Worm (Caenorhabditis elegans): ENCODE data around the gene T05E12.9.

T05E12.9 gene

ce11 chrV:17089342-17089741 is 6.7 kb upstream of the T05E12.9 start, which contains the start of gene T05E12.6:
Gene T05E12.6 (minus strand): TSS chrV:17089442.
- TF ChIP-seq php-3 (GFP tag; IDR thresholded peaks at IDR 0.05), result peak; percentile 32; the same call in 1 of the 2 replicates
- no peak for TF ChIP-seq skn-1 (tag; optimal IDR thresholded peaks at IDR 0.05)

ce11 chrV:17079795-17080194 is 2.8 kb downstream of the T05E12.9 start, which contains the start of gene srw-20:
Gene srw-20 (minus strand): TSS chrV:17079895.
- no peak for TF ChIP-seq lim-7 (GFP tag; IDR thresholded peaks at IDR 0.05)
- TF ChIP-seq zfp-2 (tag; optimal IDR thresholded peaks at IDR 0.05), result no peak

DNA sequence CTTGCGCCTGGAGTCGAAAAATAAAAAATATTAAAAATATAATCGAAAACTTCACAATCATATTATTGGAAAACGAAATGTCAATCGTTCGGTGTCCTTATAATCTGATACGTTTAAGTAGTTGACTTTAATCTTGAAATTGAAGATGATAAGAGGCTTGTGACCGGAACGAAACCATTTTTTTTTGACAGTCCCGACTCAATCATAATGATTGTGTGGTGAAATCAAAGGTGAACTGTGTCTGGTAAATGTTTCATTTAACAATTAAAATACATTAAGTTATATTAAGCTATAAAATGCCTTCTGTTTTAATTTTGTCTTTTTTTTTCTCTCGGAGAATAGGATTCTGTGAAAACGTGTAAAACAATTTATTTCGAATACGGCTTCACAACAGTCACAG is 4.7 kb downstream of the T05E12.9 start, which contains the start of gene T05E12.3:
Gene T05E12.3 (minus strand): TSS at position 101 of the 400 bp plus-strand sequence.
- TF ChIP-seq ces-1 (GFP tag; optimal IDR thresholded peaks at IDR 0.05) (no peak), dmd-6 (GFP tag; IDR thresholded peaks at IDR 0.05) (peak; percentile 58)

DNA sequence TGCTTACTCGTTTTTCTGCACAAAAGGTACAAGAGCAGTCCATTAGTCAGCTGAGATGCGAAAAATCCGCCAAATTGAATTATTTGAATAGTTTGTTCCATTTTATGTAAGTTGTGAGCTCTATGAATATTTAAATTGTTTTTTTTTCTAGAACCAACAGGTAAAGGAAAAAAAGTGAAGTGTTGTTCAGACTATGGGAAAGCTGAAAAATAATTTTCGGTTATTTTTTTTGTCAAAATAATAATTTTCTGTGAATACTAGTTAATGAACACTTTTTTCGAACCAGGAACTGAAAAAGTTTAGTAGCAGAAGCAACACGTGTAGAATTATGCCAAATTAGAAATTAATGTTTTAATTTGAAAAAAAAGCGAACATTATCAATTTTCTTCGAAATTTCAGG is 6.7 kb downstream of the T05E12.9 start, which contains the start of gene str-125:
Gene str-125 (minus strand): TSS at position 101 of the 400 bp plus-strand sequence.
- no peak for TF ChIP-seq jun-1 (tag; optimal IDR thresholded peaks at IDR 0.05)
- TF ChIP-seq dmd-8 (GFP tag; IDR thresholded peaks at IDR 0.05), result no peak
- TF ChIP-seq ZK337.2 (GFP tag; IDR thresholded peaks at IDR 0.05), result no peak
- no peak for TF ChIP-seq lsy-2 (tag; optimal IDR thresholded peaks at IDR 0.05)
- TF ChIP-seq nhr-41 (GFP tag; IDR thresholded peaks at IDR 0.05), result no peak
- TF ChIP-seq egl-27 (tag; optimal IDR thresholded peaks at IDR 0.05), result no peak
- TF ChIP-seq daf-8 (GFP tag; IDR thresholded peaks at IDR 0.05), result no peak
- TF ChIP-seq F10B5.3 (tag; optimal IDR thresholded peaks at IDR 0.05), result no peak
- no peak for TF ChIP-seq Y48G9A.11 (GFP tag; IDR thresholded peaks at IDR 0.05)
- TF ChIP-seq egl-43 (GFP tag; IDR thresholded peaks at IDR 0.05), result no peak
- no peak for TF ChIP-seq D1046.2 (GFP tag; IDR thresholded peaks at IDR 0.05)
- TF ChIP-seq lin-39 (tag; optimal IDR thresholded peaks at IDR 0.05), result no peak
- TF ChIP-seq nhr-6 (tag; optimal IDR thresholded peaks at IDR 0.05), result no peak
- no peak for TF ChIP-seq gei-8 (GFP tag; optimal IDR thresholded peaks at IDR 0.05)

- TF ChIP-seq lin-13 (GFP tag; optimal IDR thresholded peaks at IDR 0.05) (no peak), mxl-2 (GFP tag; conservative IDR thresholded peaks at IDR 0.05) (no peak), mxl-3 (GFP tag; optimal IDR thresholded peaks at IDR 0.05) (no peak)
Observed at ce11 chrV:17071578-17071977, 11.0 kb downstream of the T05E12.9 start, which contains the start of gene srbc-14. Gene srbc-14 (minus strand): TSS chrV:17071678.

DNA sequence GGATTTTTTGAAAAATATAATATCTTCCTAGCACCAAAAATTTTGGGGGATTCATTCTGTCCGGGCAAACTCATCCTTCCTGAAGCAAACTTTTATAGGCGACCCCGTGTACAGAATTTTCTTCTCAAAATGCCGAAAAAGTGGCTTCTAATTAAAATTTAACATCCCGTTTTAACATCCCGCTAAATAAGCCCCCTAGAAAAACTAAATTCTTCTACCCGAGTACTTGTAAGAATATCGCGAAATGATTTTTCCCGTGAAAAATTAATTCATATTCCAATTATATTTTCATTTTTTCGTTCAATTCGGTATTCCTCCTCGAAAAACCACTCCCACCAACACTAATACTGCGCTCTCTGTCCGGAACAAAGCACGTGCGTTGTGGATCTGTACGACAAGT is 13.8 kb downstream of the T05E12.9 start, which contains the start of gene T05E12.8:
Gene T05E12.8 (plus strand): TSS at position 301 of the 400 bp plus-strand sequence.
- TF ChIP-seq rbr-2 (tag; optimal IDR thresholded peaks at IDR 0.05) (no peak), lir-3 (tag; optimal IDR thresholded peaks at IDR 0.05) (no peak), pqm-1 (tag; optimal IDR thresholded peaks at IDR 0.05) (no peak), lim-7 (GFP tag; IDR thresholded peaks at IDR 0.05) (no peak), sdz-12 (GFP tag; optimal IDR thresholded peaks at IDR 0.05) (no peak), ZK337.2 (GFP tag; IDR thresholded peaks at IDR 0.05) (no peak), F44E2.7 (GFP tag; IDR thresholded peaks at IDR 0.05) (no peak), aly-2 (tag; optimal IDR thresholded peaks at IDR 0.05) (no peak), nhr-6 (tag; optimal IDR thresholded peaks at IDR 0.05) (no peak), zfp-3 (GFP tag; conservative IDR thresholded peaks at IDR 0.05) (no peak), snpc-1.2 (GFP tag; IDR thresholded peaks at IDR 0.05) (no peak), ztf-7 (tag; optimal IDR thresholded peaks at IDR 0.05) (no peak), lin-39 (tag; optimal IDR thresholded peaks at IDR 0.05) (no peak), lsy-2 (tag; optimal IDR thresholded peaks at IDR 0.05) (no peak), nhr-237 (tag; optimal IDR thresholded peaks at IDR 0.05) (no peak), dmd-8 (GFP tag; IDR thresholded peaks at IDR 0.05) (no peak), ceh-44 (GFP tag; IDR thresholded peaks at IDR 0.05) (no peak), nhr-11 (tag; optimal IDR thresholded peaks at IDR 0.05) (no peak)

Measured in whole organism, L4 larva.